Fruit fly (Drosophila melanogaster): ENCODE results near the gene Grip.

Grip gene

dm6 chrX:5969860-5970665 lies 4.0 kb downstream of the Grip start (continued):
- TF ChIP-seq CG31224 (GFP tag; IDR thresholded peaks at IDR 0.05) (no peak), bbx (GFP tag; IDR thresholded peaks at IDR 0.05; ENCODE audit: partially characterized antibody) (0 out of 2 replicates have a peak, but pooled peaks have one; percentile 6), CG14441 (GFP tag; IDR thresholded peaks at IDR 0.05) (peak; percentile 37; the same call in 1 of the 2 replicates), Ets97D (GFP tag; optimal IDR thresholded peaks at IDR 0.05) (no peak), tgo (GFP tag; IDR thresholded peaks at IDR 0.05) (peak; percentile 38), bab2 (GFP tag; optimal IDR thresholded peaks at IDR 0.05) (peak; percentile 4), Antp (GFP tag; optimal IDR thresholded peaks at IDR 0.05) (no peak), knrl (GFP tag; IDR thresholded peaks at IDR 0.05; ENCODE audit: partially characterized antibody) (no peak), CG11085 (GFP tag; IDR thresholded peaks at IDR 0.05) (peak; percentile 29; the same call in 1 of the 2 replicates), cad (GFP tag; optimal IDR thresholded peaks at IDR 0.05) (no peak), CG6689 (GFP tag; IDR thresholded peaks at IDR 0.05) (peak; percentile 69), mld (GFP tag; IDR thresholded peaks at IDR 0.05; ENCODE audit: partially characterized antibody) (no peak), CG4707 (GFP tag; optimal IDR thresholded peaks at IDR 0.05) (no peak), CG10979 (tag; optimal IDR thresholded peaks at IDR 0.05) (peak; percentile 36), Gsc (GFP tag; IDR thresholded peaks at IDR 0.05) (0 out of 2 replicates have a peak, but pooled peaks have one; percentile 31), CG2120 (GFP tag; optimal IDR thresholded peaks at IDR 0.05) (peak; percentile 54), Dfd (GFP tag; optimal IDR thresholded peaks at IDR 0.05) (no peak), CG3995 (GFP tag; optimal IDR thresholded peaks at IDR 0.05) (no peak), CG5180 (GFP tag; optimal IDR thresholded peaks at IDR 0.05) (peak; percentile 67), CG8359 (GFP tag; optimal IDR thresholded peaks at IDR 0.05; ENCODE audit: borderline replicate concordance) (no peak), CG8281 (tag; optimal IDR thresholded peaks at IDR 0.05) (no peak), CG15696 (tag; optimal IDR thresholded peaks at IDR 0.05) (peak; percentile 31), pnt (GFP tag; optimal IDR thresholded peaks at IDR 0.05) (peak; percentile 28), Hey (tag; optimal IDR thresholded peaks at IDR 0.05) (no peak), Rfx (GFP tag; IDR thresholded peaks at IDR 0.05) (peak; percentile 44), CG10462 (GFP tag; optimal IDR thresholded peaks at IDR 0.05) (no peak), sens-2 (GFP tag; IDR thresholded peaks at IDR 0.05) (0 out of 2 replicates have a peak, but pooled peaks have one; percentile 49), sima (GFP tag; optimal IDR thresholded peaks at IDR 0.05) (no peak), CG18599 (GFP tag; optimal IDR thresholded peaks at IDR 0.05) (peak; percentile 57), CG10543 (GFP tag; optimal IDR thresholded peaks at IDR 0.05) (peak; percentile 55), Nf-YB (GFP tag; optimal IDR thresholded peaks at IDR 0.05) (no peak), CG2199 (GFP tag; IDR thresholded peaks at IDR 0.05) (no peak), lbe (GFP tag; optimal IDR thresholded peaks at IDR 0.05) (no peak), CG11456 (GFP tag; IDR thresholded peaks at IDR 0.05) (no peak), CG14965 (GFP tag; optimal IDR thresholded peaks at IDR 0.05; ENCODE audit: borderline replicate concordance) (no peak), CG6791 (GFP tag; IDR thresholded peaks at IDR 0.05; ENCODE audit: partially characterized antibody) (no peak), CG6683 (GFP tag; optimal IDR thresholded peaks at IDR 0.05) (no peak), abd-A (tag; optimal IDR thresholded peaks at IDR 0.05) (no peak), jigr1 (GFP tag; IDR thresholded peaks at IDR 0.05) (no peak), scrt (GFP tag; optimal IDR thresholded peaks at IDR 0.05) (peak; percentile 49), E2f2 (GFP tag; IDR thresholded peaks at IDR 0.05) (no peak), CG30020 (tag; optimal IDR thresholded peaks at IDR 0.05) (no peak), kah (GFP tag; optimal IDR thresholded peaks at IDR 0.05) (no peak), CG34376 (GFP tag; optimal IDR thresholded peaks at IDR 0.05) (no peak), Rx (GFP tag; IDR thresholded peaks at IDR 0.05) (peak; percentile 27; the same call in 1 of the 2 replicates), D19A (tag; optimal IDR thresholded peaks at IDR 0.05) (peak; percentile 35), E2f1 (GFP tag; IDR thresholded peaks at IDR 0.05) (peak; percentile 49), Asciz (GFP tag; optimal IDR thresholded peaks at IDR 0.05) (no peak), Six4 (GFP tag; optimal IDR thresholded peaks at IDR 0.05) (no peak)
